Fruit fly (Drosophila melanogaster): Measurements from ENCODE around the gene CG12477.
A peak's percentile ranks its signal among the peaks of the same experiment; 100 is the strongest.

Gene CG12477

DNA sequence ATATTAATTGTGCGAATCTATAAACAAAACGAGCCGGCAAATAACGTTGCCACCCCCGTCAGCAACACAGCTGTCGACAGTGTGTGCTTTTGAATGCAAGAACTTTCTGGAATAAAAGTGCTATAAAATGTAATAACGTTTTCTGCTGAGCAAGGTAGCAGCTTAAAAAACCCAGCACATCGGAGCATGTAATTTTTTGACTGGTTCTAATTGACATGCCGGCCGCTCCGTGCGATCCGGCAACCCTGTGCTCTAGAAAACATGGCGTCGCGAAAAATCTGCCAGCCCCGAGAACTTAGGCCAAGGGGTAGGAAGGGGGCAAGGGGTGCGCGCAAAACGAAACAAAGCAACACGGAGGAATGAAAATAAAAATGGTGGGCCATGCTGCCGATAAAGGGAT is 50.9 kb downstream of the CG12477 start:
- TF ChIP-seq CG13204 (GFP tag; optimal IDR thresholded peaks at IDR 0.05): no peak
- peak; percentile 55 for TF ChIP-seq Snoo (tag; optimal IDR thresholded peaks at IDR 0.05)
- TF ChIP-seq EcR (GFP tag; optimal IDR thresholded peaks at IDR 0.05): no peak
- no peak for TF ChIP-seq rn (GFP tag; IDR thresholded peaks at IDR 0.05)
- TF ChIP-seq fd96Ca (GFP tag; IDR thresholded peaks at IDR 0.05): peak; percentile 26; the same call in 1 of the 3 replicates
- peak; percentile 2 for TF ChIP-seq CG15710 (tag; optimal IDR thresholded peaks at IDR 0.05)
- TF ChIP-seq CG9948 (tag; optimal IDR thresholded peaks at IDR 0.05): peak; percentile 3
- no peak for TF ChIP-seq gl (tag; optimal IDR thresholded peaks at IDR 0.05)
- no peak for TF ChIP-seq D1 (tag; optimal IDR thresholded peaks at IDR 0.05)
- TF ChIP-seq CG17806 (tag; optimal IDR thresholded peaks at IDR 0.05): peak; percentile 10
- no peak for TF ChIP-seq CG8159 (tag; optimal IDR thresholded peaks at IDR 0.05)
- TF ChIP-seq Pif1A (GFP tag; optimal IDR thresholded peaks at IDR 0.05): no peak
- TF ChIP-seq CG34367 (tag; optimal IDR thresholded peaks at IDR 0.05): no peak
- TF ChIP-seq CG10348 (GFP tag; IDR thresholded peaks at IDR 0.05): no peak
- TF ChIP-seq CG4496 (GFP tag; IDR thresholded peaks at IDR 0.05): peak; percentile 49; the same call in 1 of the 3 replicates
- no peak for TF ChIP-seq CG14655 (GFP tag; optimal IDR thresholded peaks at IDR 0.05)
- TF ChIP-seq CG8301 (tag; optimal IDR thresholded peaks at IDR 0.05): no peak
- TF ChIP-seq Ets98B (GFP tag; IDR thresholded peaks at IDR 0.05): no peak; the same call in none of the 2 replicates
- TF ChIP-seq CG32121 (GFP tag; IDR thresholded peaks at IDR 0.05): no peak
- TF ChIP-seq CG12605 (GFP tag; IDR thresholded peaks at IDR 0.05): no peak
- TF ChIP-seq Pif1B (GFP tag; optimal IDR thresholded peaks at IDR 0.05): peak; percentile 17

Measured in whole organism, pupa.